Fruit fly (Drosophila melanogaster) S2 (cell line): ENCODE results near the gene CG7810.

ENCODE experiments used
- CG8478 ChIP-seq: fragments of >200 bp; optimal IDR thresholded peaks from 2 replicates; lab custom pipeline; 2018
- CTCF ChIP-seq, 2 experiments: fragments of >200 bp; optimal IDR thresholded peaks; 2 replicates each; lab custom pipeline; 2018

DNA sequence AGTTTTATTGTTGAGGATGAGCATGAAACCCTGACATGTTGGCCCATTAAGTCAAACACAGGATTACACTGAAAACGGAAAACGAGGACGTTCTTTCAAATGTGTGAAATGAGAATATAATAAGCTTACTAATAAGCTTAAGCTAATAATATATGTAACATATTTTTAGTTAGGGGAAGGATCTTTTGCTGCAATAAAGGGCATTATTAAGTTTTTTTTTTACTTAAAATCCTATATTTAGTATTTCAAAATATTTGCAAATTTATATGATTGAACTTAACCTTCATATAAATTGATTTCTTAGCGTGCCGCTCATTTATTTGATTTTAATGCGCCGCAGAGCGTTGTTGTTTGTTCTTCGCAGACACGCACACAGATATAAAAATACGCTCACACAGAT lies 22.2 kb upstream of the CG7810 start:
- no peak for TF ChIP-seq CG8478 (lab: Kevin White, UChicago)
- TF ChIP-seq CTCF (optimal IDR thresholded peaks at IDR 0.05; lab: Kevin White, UChicago) = no peak
